Worm (Caenorhabditis elegans) whole organism, L3 larva: ENCODE results near the gene clec-4.

Experiments used
- ZK546.5 ChIP-seq: sonication (generic microtip); optimal IDR thresholded peaks from 2 replicates; lab custom pipeline; 2017; ENCODE audit warnings: missing biosample characterization, missing genetic modification characterization
- aly-2 ChIP-seq: fragments of 150-350 bp; optimal IDR thresholded peaks from 2 replicates; lab custom pipeline; 2014; ENCODE audit warnings: missing biosample characterization, missing genetic modification characterization
- ceh-16 ChIP-seq: sonication (generic microtip); optimal IDR thresholded peaks from 2 replicates; lab custom pipeline; 2017; ENCODE audit warnings: missing biosample characterization, missing genetic modification characterization
- ceh-28 ChIP-seq: fragments of 150-350 bp; optimal IDR thresholded peaks from 2 replicates; lab custom pipeline; 2014; ENCODE audit warnings: missing biosample characterization, missing genetic modification reagents, missing genetic modification characterization
- ceh-9 ChIP-seq: sonication (generic microtip); optimal IDR thresholded peaks from 2 replicates; lab custom pipeline; 2018; ENCODE audit warnings: missing biosample characterization, missing genetic modification characterization
- daf-12 ChIP-seq: fragments of 150-350 bp; optimal IDR thresholded peaks from 2 replicates; lab custom pipeline; 2014; ENCODE audit warnings: missing biosample characterization, missing genetic modification reagents, missing genetic modification characterization
- elt-1 ChIP-seq: fragments of 150-350 bp; optimal IDR thresholded peaks from 2 replicates; lab custom pipeline; 2014; ENCODE audit warnings: missing biosample characterization, missing genetic modification characterization
- elt-2 ChIP-seq: sonication (generic microtip); optimal IDR thresholded peaks from 2 replicates; lab custom pipeline; 2016; ENCODE audit warnings: missing genetic modification reagents, mild to moderate bottlenecking, missing genetic modification characterization, missing compliant biosample characterization
- elt-3 ChIP-seq, 3 experiments: fragments of 150-350 bp in 1 of 3; sonication (generic microtip) in 2 of 3; optimal IDR thresholded peaks; 2 replicates in 2 of 3; 4 replicates in 1 of 3; lab custom pipeline; 2014 to 2017; ENCODE audit warnings: missing biosample characterization in 3 of 3, missing genetic modification characterization in 3 of 3
- eor-1 ChIP-seq, 2 experiments: fragments of 150-350 bp; optimal IDR thresholded peaks; 2 replicates each; lab custom pipeline; 2014 to 2018; ENCODE audit warnings: missing biosample characterization in 2 of 2, missing genetic modification characterization in 2 of 2
- fkh-2 ChIP-seq: fragments of 150-350 bp; optimal IDR thresholded peaks from 2 replicates; lab custom pipeline; 2014; ENCODE audit warnings: missing biosample characterization, missing genetic modification reagents, missing genetic modification characterization
- fos-1 ChIP-seq: fragments of 150-350 bp; optimal IDR thresholded peaks from 2 replicates; lab custom pipeline; 2014; ENCODE audit warnings: missing biosample characterization, missing genetic modification characterization
- hmg-11 ChIP-seq: sonication (generic microtip); optimal IDR thresholded peaks from 2 replicates; lab custom pipeline; 2016; ENCODE audit warnings: missing genetic modification characterization, missing compliant biosample characterization
- jun-1 ChIP-seq: fragments of 150-350 bp; optimal IDR thresholded peaks from 2 replicates; lab custom pipeline; 2014; ENCODE audit warnings: missing biosample characterization, missing genetic modification reagents, missing genetic modification characterization
- lin-15B ChIP-seq: fragments of 150-350 bp; optimal IDR thresholded peaks from 2 replicates; lab custom pipeline; 2014; ENCODE audit warnings: missing biosample characterization, missing genetic modification characterization
- lin-39 ChIP-seq: fragments of 150-350 bp; optimal IDR thresholded peaks from 2 replicates; lab custom pipeline; 2018; ENCODE audit warnings: missing biosample characterization, missing genetic modification reagents, missing genetic modification characterization
- lsy-12 ChIP-seq: sonication (generic microtip); optimal IDR thresholded peaks from 2 replicates; lab custom pipeline; 2016; ENCODE audit warnings: mild to moderate bottlenecking, missing genetic modification characterization, missing compliant biosample characterization
- mdl-1 ChIP-seq: fragments of 150-350 bp; optimal IDR thresholded peaks from 2 replicates; lab custom pipeline; 2014; ENCODE audit warnings: missing biosample characterization, missing genetic modification characterization
- mml-1 ChIP-seq: fragments of 150-350 bp; sonication (generic microtip); optimal IDR thresholded peaks from 3 replicates; lab custom pipeline; 2014; ENCODE audit warnings: missing biosample characterization, missing genetic modification characterization
- nhr-11 ChIP-seq: fragments of 150-350 bp; optimal IDR thresholded peaks from 2 replicates; lab custom pipeline; 2014; ENCODE audit warnings: missing biosample characterization, missing genetic modification characterization
- nhr-12 ChIP-seq: fragments of 150-350 bp; optimal IDR thresholded peaks from 2 replicates; lab custom pipeline; 2014; ENCODE audit warnings: missing biosample characterization, missing genetic modification characterization
- nhr-28 ChIP-seq: fragments of 150-350 bp; optimal IDR thresholded peaks from 2 replicates; lab custom pipeline; 2014; ENCODE audit warnings: missing biosample characterization, missing genetic modification characterization
- nhr-43 ChIP-seq: sonication (generic microtip); optimal IDR thresholded peaks from 2 replicates; lab custom pipeline; 2016; ENCODE audit warnings: mild to moderate bottlenecking, missing genetic modification characterization, missing compliant biosample characterization; ENCODE audit not compliant: poor library complexity, severe bottlenecking
- nhr-76 ChIP-seq: fragments of 150-350 bp; sonication (generic microtip); optimal IDR thresholded peaks from 5 replicates; lab custom pipeline; 2014; ENCODE audit warnings: missing biosample characterization, missing genetic modification characterization
- nhr-77 ChIP-seq: fragments of 150-350 bp; optimal IDR thresholded peaks from 2 replicates; lab custom pipeline; 2014; ENCODE audit warnings: missing biosample characterization, missing genetic modification characterization
- pha-4 ChIP-seq: fragments of 150-350 bp; optimal IDR thresholded peaks from 2 replicates; lab custom pipeline; 2014; ENCODE audit warnings: missing biosample characterization, missing genetic modification reagents, missing genetic modification characterization
- pqm-1 ChIP-seq: fragments of 150-350 bp; optimal IDR thresholded peaks from 2 replicates; lab custom pipeline; 2017; ENCODE audit warnings: missing biosample characterization, missing genetic modification characterization, inconsistent platforms
- sea-2 ChIP-seq: fragments of 150-350 bp; sonication (generic microtip); optimal IDR thresholded peaks from 4 replicates; lab custom pipeline; 2014; ENCODE audit warnings: missing biosample characterization, missing genetic modification reagents, missing genetic modification characterization
- skn-1 ChIP-seq: fragments of 150-350 bp; optimal IDR thresholded peaks from 2 replicates; lab custom pipeline; 2014; ENCODE audit warnings: missing biosample characterization, missing genetic modification characterization
- snpc-4 ChIP-seq: fragments of 150-350 bp; optimal IDR thresholded peaks from 2 replicates; lab custom pipeline; 2014; ENCODE audit warnings: missing biosample characterization, missing genetic modification characterization
- tbx-2 ChIP-seq: sonication (generic microtip); optimal IDR thresholded peaks from 2 replicates; lab custom pipeline; 2016; ENCODE audit warnings: mild to moderate bottlenecking, missing genetic modification characterization, missing compliant biosample characterization
- unc-39 ChIP-seq: sonication (generic microtip); optimal IDR thresholded peaks from 4 replicates; lab custom pipeline; 2017; ENCODE audit warnings: missing biosample characterization, missing genetic modification characterization
- unc-62 ChIP-seq: fragments of 150-350 bp; sonication (generic microtip); optimal IDR thresholded peaks from 4 replicates; lab custom pipeline; 2014; ENCODE audit warnings: missing biosample characterization, missing genetic modification reagents, missing genetic modification characterization
- zag-1 ChIP-seq: fragments of 150-350 bp; optimal IDR thresholded peaks from 2 replicates; lab custom pipeline; 2014; ENCODE audit warnings: missing biosample characterization, missing genetic modification characterization
- ztf-11 ChIP-seq: fragments of 150-350 bp; optimal IDR thresholded peaks from 2 replicates; lab custom pipeline; 2014; ENCODE audit warnings: missing biosample characterization, missing genetic modification characterization
- ztf-4 ChIP-seq: fragments of 150-350 bp; optimal IDR thresholded peaks from 2 replicates; lab custom pipeline; 2014; ENCODE audit warnings: missing biosample characterization, missing genetic modification characterization

clec-4 gene

ce11 chrII:12570523-12570922 is 10.4 kb downstream of the clec-4 start, which contains the start of gene Y38E10A.1:
Gene Y38E10A.1, minus strand, starts transcription at chrII:12570623.
- no peak for TF ChIP-seq aly-2 (tag; lab: Kevin White, UChicago)
- TF ChIP-seq sea-2 (GFP tag; lab: Kevin White, UChicago) = no peak
- no peak for TF ChIP-seq nhr-77 (tag; lab: Kevin White, UChicago)
- TF ChIP-seq ZK546.5 (tag; lab: Kevin White, UChicago) = no peak
- no peak for TF ChIP-seq ceh-16 (tag; lab: Kevin White, UChicago)
- no peak for TF ChIP-seq skn-1 (tag; lab: Kevin White, UChicago)
- TF ChIP-seq zag-1 = no peak
- TF ChIP-seq unc-62 (GFP tag; lab: Kevin White, UChicago) = no peak
- no peak for TF ChIP-seq daf-12
- no peak for TF ChIP-seq ztf-11 (tag; lab: Kevin White, UChicago)
- no peak for TF ChIP-seq unc-39 (tag; lab: Kevin White, UChicago)
- TF ChIP-seq fkh-2 (tag; lab: Kevin White, UChicago) = no peak
- TF ChIP-seq lin-15B = no peak
- no peak for TF ChIP-seq nhr-12 (tag; lab: Kevin White, UChicago)
- TF ChIP-seq lin-39 (tag; lab: Kevin White, UChicago) = no peak
- no peak for TF ChIP-seq elt-2 (tag; lab: Kevin White, UChicago)
- no peak for TF ChIP-seq eor-1 (tag; optimal IDR thresholded peaks at IDR 0.05; lab: Kevin White, UChicago)
- TF ChIP-seq nhr-28 = no peak
- no peak for TF ChIP-seq elt-3 (tag; optimal IDR thresholded peaks at IDR 0.05; lab: Kevin White, UChicago)

DNA sequence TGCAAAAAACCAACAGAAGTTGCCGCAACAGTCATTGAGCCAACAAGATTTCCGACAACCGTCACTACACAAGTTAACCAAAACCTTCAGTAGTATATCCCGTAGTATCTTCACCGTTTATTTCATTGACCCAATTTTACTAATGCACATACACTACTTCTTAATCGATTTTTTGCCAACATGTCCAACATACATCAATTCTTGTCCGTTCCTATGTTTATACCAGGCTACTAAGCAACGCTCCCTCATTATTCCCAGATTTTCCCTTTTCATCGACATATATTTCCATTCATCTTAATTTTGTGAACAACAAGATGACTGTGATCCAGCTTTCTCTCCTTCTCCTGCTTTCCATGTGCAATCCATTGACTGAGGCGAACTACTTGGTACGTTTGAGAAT is 15.1 kb downstream of the clec-4 start, which contains the start of gene F49C5.7:
TSS of gene F49C5.7 (plus strand) at position 301 of the 400 bp plus-strand sequence.
- no peak for TF ChIP-seq tbx-2 (tag; lab: Kevin White, UChicago)
- no peak for TF ChIP-seq ztf-11 (tag; lab: Kevin White, UChicago)
- TF ChIP-seq ceh-28 (tag; lab: Kevin White, UChicago) = no peak
- TF ChIP-seq zag-1 = no peak
- no peak for TF ChIP-seq lin-39 (tag; lab: Kevin White, UChicago)
- TF ChIP-seq nhr-76 (tag; lab: Kevin White, UChicago) = no peak
- TF ChIP-seq nhr-28 = no peak
- no peak for TF ChIP-seq mdl-1
- TF ChIP-seq mml-1 (tag; lab: Kevin White, UChicago) = no peak
- no peak for TF ChIP-seq unc-39 (tag; lab: Kevin White, UChicago)
- no peak for TF ChIP-seq nhr-12 (tag; lab: Kevin White, UChicago)
- TF ChIP-seq, all 47 proteins: peak for 0

- TF ChIP-seq fos-1 (tag; lab: Kevin White, UChicago) (no peak), nhr-77 (tag; lab: Kevin White, UChicago) (no peak), elt-2 (tag; lab: Kevin White, UChicago) (no peak), nhr-12 (tag; lab: Kevin White, UChicago) (no peak), tbx-2 (tag; lab: Kevin White, UChicago) (no peak), ztf-4 (tag; lab: Kevin White, UChicago) (no peak), nhr-11 (tag; lab: Kevin White, UChicago) (no peak), aly-2 (tag; lab: Kevin White, UChicago) (no peak), pha-4 (tag; lab: Kevin White, UChicago) (no peak), lsy-12 (tag; lab: Kevin White, UChicago) (no peak), ceh-9 (tag; lab: Kevin White, UChicago) (no peak), jun-1 (tag; lab: Kevin White, UChicago) (no peak), snpc-4 (no peak), ceh-28 (tag; lab: Kevin White, UChicago) (no peak), hmg-11 (tag; lab: Kevin White, UChicago) (no peak)
Observed at ce11 chrII:12560210-12560609, 20.7 kb downstream of the clec-4 start, which contains the start of gene F49C5.12. Gene F49C5.12, minus strand, starts transcription at chrII:12560310.

ce11 chrII:12555579-12555978 is 25.3 kb downstream of the clec-4 start, which contains the start of gene F49C5.11:
Gene F49C5.11, plus strand, starts transcription at chrII:12555879.
- TF ChIP-seq sea-2 (GFP tag; lab: Kevin White, UChicago) (no peak), pha-4 (tag; lab: Kevin White, UChicago) (no peak), ztf-11 (tag; lab: Kevin White, UChicago) (no peak), daf-12 (no peak), lsy-12 (tag; lab: Kevin White, UChicago) (no peak), lin-39 (tag; lab: Kevin White, UChicago) (no peak), fkh-2 (tag; lab: Kevin White, UChicago) (no peak), nhr-43 (no peak), elt-1 (tag; lab: Kevin White, UChicago) (no peak), pqm-1 (no peak)
